Fruit fly (Drosophila melanogaster) whole organism, embryonic: ENCODE data around the gene Rpn10.

ENCODE experiments used
- Awh ChIP-seq: fragments of 200-800 bp; sonication (Bioruptor generic); IDR thresholded peaks from 2 replicates; pipeline ENCODE4, ENCODE4 v1.3.6; 2022; ENCODE audit warnings: missing biosample characterization, missing genetic modification characterization
- B-H2 ChIP-seq: fragments of 200-800 bp; sonication (Bioruptor generic); optimal IDR thresholded peaks from 2 replicates; lab custom pipeline; 2018; ENCODE audit warnings: missing biosample characterization, mild to moderate bottlenecking, missing genetic modification characterization
- Bteb2 ChIP-seq: fragments of 200-800 bp; sonication (Bioruptor generic); optimal IDR thresholded peaks from 2 replicates; lab custom pipeline; 2016; ENCODE audit warnings: missing biosample characterization, missing genetic modification characterization
- CG12659 ChIP-seq: fragments of 200-800 bp; sonication (Bioruptor generic); optimal IDR thresholded peaks from 3 replicates; lab custom pipeline; 2017; ENCODE audit warnings: mild to moderate bottlenecking, missing biosample characterization, missing genetic modification reagents, missing genetic modification characterization
- CG15696 ChIP-seq: fragments of 200-800 bp; sonication (Bioruptor generic); optimal IDR thresholded peaks from 2 replicates; lab custom pipeline; 2019; ENCODE audit warnings: missing biosample characterization, mild to moderate bottlenecking, missing genetic modification characterization, moderate library complexity
- CG1602 ChIP-seq: fragments of 200-800 bp; sonication (Bioruptor generic); optimal IDR thresholded peaks from 3 replicates; lab custom pipeline; 2016; ENCODE audit warnings: missing biosample characterization, missing genetic modification characterization
- CG32767 ChIP-seq: fragments of 200-800 bp; sonication (Bioruptor generic); IDR thresholded peaks from 2 replicates; pipeline ENCODE4 v1.3.6; 2022; ENCODE audit warnings: missing biosample characterization, missing genetic modification characterization
- CG33557 ChIP-seq: fragments of 200-800 bp; sonication (Bioruptor generic); optimal IDR thresholded peaks from 2 replicates; lab custom pipeline; 2019; ENCODE audit warnings: missing biosample characterization, mild to moderate bottlenecking, missing genetic modification characterization, moderate library complexity
- CG4707 ChIP-seq: fragments of 200-800 bp; sonication (Bioruptor generic); optimal IDR thresholded peaks from 2 replicates; lab custom pipeline; 2018; ENCODE audit warnings: missing biosample characterization, mild to moderate bottlenecking, missing genetic modification characterization, moderate library complexity
- CG4854 ChIP-seq: fragments of 200-800 bp; sonication (Bioruptor generic); optimal IDR thresholded peaks from 2 replicates; lab custom pipeline; 2016; ENCODE audit warnings: missing biosample characterization, missing genetic modification characterization, inconsistent platforms
- CG5245 ChIP-seq: fragments of 200-800 bp; sonication (Bioruptor generic); optimal IDR thresholded peaks from 3 replicates; lab custom pipeline; 2016; ENCODE audit warnings: missing biosample characterization, missing genetic modification characterization
- CG7556 ChIP-seq: fragments of 200-800 bp; sonication (Bioruptor generic); optimal IDR thresholded peaks from 2 replicates; lab custom pipeline; 2017; ENCODE audit warnings: missing biosample characterization, mild to moderate bottlenecking, missing genetic modification characterization
- Chrac-16 ChIP-seq: fragments of 200-800 bp; sonication (Bioruptor generic); optimal IDR thresholded peaks from 3 replicates; lab custom pipeline; 2016; ENCODE audit warnings: missing biosample characterization, missing genetic modification characterization
- Dbx ChIP-seq: fragments of 200-800 bp; sonication (Bioruptor generic); IDR thresholded peaks from 3 replicates; pipeline ENCODE4 v1.3.6; 2022; ENCODE audit warnings: missing biosample characterization, missing genetic modification characterization
- Dfd ChIP-seq, 2 experiments: fragments of >200 bp; optimal IDR thresholded peaks; 2 replicates each; lab custom pipeline; 2017; ENCODE audit warnings: missing biosample characterization in 2 of 2, missing genetic modification characterization in 2 of 2
- Doc3 ChIP-seq: fragments of 200-800 bp; sonication (Bioruptor generic); IDR thresholded peaks from 3 replicates; pipeline ENCODE4 v1.3.6; 2022; ENCODE audit warnings: missing biosample characterization, missing genetic modification characterization; ENCODE audit not compliant: partially characterized antibody
- Ets65A ChIP-seq: fragments of 200-800 bp; sonication (Bioruptor generic); peaks from one replicate; lab custom pipeline; 2016; ENCODE audit warnings: missing biosample characterization, missing genetic modification characterization
- Fer3 ChIP-seq: fragments of 200-800 bp; sonication (Bioruptor generic); optimal IDR thresholded peaks from 2 replicates; lab custom pipeline; 2018; ENCODE audit warnings: missing biosample characterization, mild to moderate bottlenecking, missing genetic modification characterization, moderate library complexity
- Kr ChIP-seq: fragments of 200-800 bp; sonication (Bioruptor generic); optimal IDR thresholded peaks from 2 replicates; lab custom pipeline; 2017; ENCODE audit warnings: missing biosample characterization, mild to moderate bottlenecking, missing genetic modification characterization
- MESR4 ChIP-seq: fragments of 200-800 bp; sonication (Bioruptor generic); optimal IDR thresholded peaks from 2 replicates; lab custom pipeline; 2018; ENCODE audit warnings: missing biosample characterization, mild to moderate bottlenecking, missing genetic modification characterization, moderate library complexity
- Myb ChIP-seq: fragments of 200-800 bp; sonication (Bioruptor generic); optimal IDR thresholded peaks from 2 replicates; lab custom pipeline; 2016; ENCODE audit warnings: missing biosample characterization, missing genetic modification characterization
- Nf-YA ChIP-seq: fragments of 200-800 bp; sonication (Bioruptor generic); IDR thresholded peaks from 2 replicates; pipeline ENCODE4 v1.3.6; 2022; ENCODE audit warnings: missing biosample characterization, missing genetic modification characterization
- Nf-YB ChIP-seq: fragments of 200-800 bp; sonication (Bioruptor generic); optimal IDR thresholded peaks from 3 replicates; lab custom pipeline; 2019; ENCODE audit warnings: missing biosample characterization, mild to moderate bottlenecking, missing genetic modification characterization, moderate library complexity
- PHDP ChIP-seq: fragments of 200-800 bp; sonication (Bioruptor generic); optimal IDR thresholded peaks from 3 replicates; lab custom pipeline; 2018; ENCODE audit warnings: missing biosample characterization, mild to moderate bottlenecking, missing genetic modification characterization, moderate library complexity
- Rfx ChIP-seq: fragments of 200-800 bp; sonication (Bioruptor generic); IDR thresholded peaks from 2 replicates; pipeline ENCODE4 v1.3.6; 2022; ENCODE audit warnings: missing biosample characterization, missing genetic modification characterization
- Sin3A ChIP-seq: fragments of >200 bp; optimal IDR thresholded peaks from 2 replicates; lab custom pipeline; 2018
- ase ChIP-seq: fragments of 200-800 bp; sonication (Bioruptor generic); IDR thresholded peaks from 3 replicates; pipeline ENCODE4 v1.3.6; 2022; ENCODE audit warnings: missing biosample characterization, missing genetic modification characterization
- ash1 ChIP-seq: fragments of 200-800 bp; sonication (Bioruptor generic); optimal IDR thresholded peaks from 2 replicates; lab custom pipeline; 2018; ENCODE audit warnings: missing biosample characterization, mild to moderate bottlenecking, missing genetic modification characterization
- ato ChIP-seq: fragments of 200-800 bp; sonication (Bioruptor generic); IDR thresholded peaks from 2 replicates; pipeline ENCODE4 v1.3.6; 2022; ENCODE audit warnings: missing biosample characterization, missing genetic modification characterization; ENCODE audit not compliant: partially characterized antibody
- chinmo ChIP-seq: fragments of 200-800 bp; sonication (Bioruptor generic); IDR thresholded peaks from 4 replicates; pipeline ENCODE4 v1.3.6; 2022; ENCODE audit warnings: missing biosample characterization, missing genetic modification characterization; ENCODE audit not compliant: partially characterized antibody
- ci ChIP-seq: fragments of 200-800 bp; sonication (Bioruptor generic); IDR thresholded peaks from 3 replicates; pipeline ENCODE4 v1.3.6; 2022; ENCODE audit warnings: missing biosample characterization, missing genetic modification characterization
- crp ChIP-seq, 2 experiments: fragments of 200-800 bp; sonication (Bioruptor generic); optimal IDR thresholded peaks; 2 replicates in 1 of 2; 3 replicates in 1 of 2; lab custom pipeline; 2017; ENCODE audit warnings: missing biosample characterization in 2 of 2, missing genetic modification characterization in 2 of 2, mild to moderate bottlenecking in 1 of 2, moderate library complexity in 1 of 2
- dan ChIP-seq: fragments of 200-800 bp; sonication (Bioruptor generic); IDR thresholded peaks from 2 replicates; pipeline ENCODE4 v1.3.6; 2022; ENCODE audit warnings: missing biosample characterization, missing genetic modification characterization
- dati ChIP-seq: fragments of 200-800 bp; sonication (Bioruptor generic); IDR thresholded peaks from 2 replicates; pipeline ENCODE4 v1.3.6; 2022; ENCODE audit warnings: missing biosample characterization, missing genetic modification characterization
- dimm ChIP-seq: fragments of 200-800 bp; sonication (Bioruptor generic); IDR thresholded peaks from 2 replicates; pipeline ENCODE4 v1.3.6; 2022; ENCODE audit warnings: missing biosample characterization, missing genetic modification characterization
- dysf ChIP-seq: fragments of 200-800 bp; sonication (Bioruptor generic); IDR thresholded peaks from 3 replicates; pipeline ENCODE4 v1.3.6; 2022; ENCODE audit warnings: missing biosample characterization, missing genetic modification characterization
- esg ChIP-seq: fragments of 200-800 bp; sonication (Bioruptor generic); conservative IDR thresholded peaks from 2 replicates; pipeline ENCODE4 v1.3.6; 2022; ENCODE audit warnings: missing biosample characterization, missing genetic modification characterization
- grn ChIP-seq: fragments of 200-800 bp; sonication (Bioruptor generic); optimal IDR thresholded peaks from 3 replicates; lab custom pipeline; 2017; ENCODE audit warnings: missing biosample characterization, missing genetic modification characterization
- her ChIP-seq: fragments of 200-800 bp; sonication (Bioruptor generic); optimal IDR thresholded peaks from 2 replicates; lab custom pipeline; 2016; ENCODE audit warnings: missing biosample characterization, missing genetic modification characterization
- ken ChIP-seq: fragments of 200-800 bp; sonication (Bioruptor generic); IDR thresholded peaks from 3 replicates; pipeline ENCODE4 v1.3.6; 2022; ENCODE audit warnings: missing biosample characterization, missing genetic modification characterization
- mld ChIP-seq: fragments of 200-800 bp; sonication (Bioruptor generic); IDR thresholded peaks from 3 replicates; pipeline ENCODE4 v1.3.6; 2022; ENCODE audit warnings: missing biosample characterization, missing genetic modification characterization; ENCODE audit not compliant: partially characterized antibody
- nerfin-2 ChIP-seq: fragments of 200-800 bp; sonication (Bioruptor generic); IDR thresholded peaks from 2 replicates; pipeline ENCODE4 v1.3.6; 2022; ENCODE audit warnings: missing biosample characterization, missing genetic modification characterization; ENCODE audit not compliant: partially characterized antibody
- org-1 ChIP-seq: fragments of 200-800 bp; sonication (Bioruptor generic); optimal IDR thresholded peaks from 2 replicates; lab custom pipeline; 2017; ENCODE audit warnings: missing biosample characterization, missing genetic modification characterization
- pum ChIP-seq: fragments of 200-800 bp; sonication (Bioruptor generic); optimal IDR thresholded peaks from 2 replicates; lab custom pipeline; 2016; ENCODE audit warnings: missing biosample characterization, missing genetic modification characterization
- rib ChIP-seq: fragments of 200-800 bp; sonication (Bioruptor generic); IDR thresholded peaks from 2 replicates; pipeline ENCODE4 v1.3.6; 2022; ENCODE audit warnings: missing biosample characterization, missing genetic modification characterization
- shn ChIP-seq: fragments of 200-800 bp; sonication (Bioruptor generic); optimal IDR thresholded peaks from 3 replicates; lab custom pipeline; 2016; ENCODE audit warnings: missing biosample characterization, missing genetic modification characterization
- slou ChIP-seq: fragments of 200-800 bp; sonication (Bioruptor generic); optimal IDR thresholded peaks from 3 replicates; lab custom pipeline; 2016; ENCODE audit warnings: missing biosample characterization, missing genetic modification characterization
- stwl ChIP-seq: fragments of 200-800 bp; sonication (Bioruptor generic); optimal IDR thresholded peaks from 3 replicates; lab custom pipeline; 2018; ENCODE audit warnings: missing biosample characterization, mild to moderate bottlenecking, missing genetic modification characterization, moderate library complexity
- tna ChIP-seq: fragments of 200-800 bp; sonication (Bioruptor generic); IDR thresholded peaks from 2 replicates; pipeline ENCODE4 v1.3.6; 2022; ENCODE audit warnings: missing biosample characterization, missing genetic modification characterization; ENCODE audit not compliant: partially characterized antibody
- ttk ChIP-seq: fragments of 200-800 bp; sonication (Bioruptor generic); IDR thresholded peaks from 2 replicates; pipeline ENCODE4 v2.1.2; 2022; ENCODE audit warnings: missing biosample characterization, missing genetic modification characterization
- twi ChIP-seq: fragments of 200-800 bp; optimal IDR thresholded peaks from 2 replicates; lab custom pipeline; 2019; ENCODE audit warnings: missing biosample characterization, mild to moderate bottlenecking, missing genetic modification characterization, moderate library complexity

Rpn10 gene

dm6 chr3L:21568848-21569372 is 32.1 kb downstream of the Rpn10 start, which contains the start of the genes CRIF and SMC5 (continued):
- TF ChIP-seq ttk (GFP tag; lab: Robert Waterston, UW) = 0 out of 2 replicates have a peak, but pooled peaks have one; percentile 42
- peak; percentile 50 for TF ChIP-seq pum
- peak; percentile 64 for TF ChIP-seq twi (tag; lab: Kevin White, UChicago)
- TF ChIP-seq stwl (tag; lab: Kevin White, UChicago) = no peak
- TF ChIP-seq shn = peak; percentile 62
- no peak for TF ChIP-seq Nf-YA (GFP tag; lab: Robert Waterston, UW)
- TF ChIP-seq CG33557 (GFP tag; lab: Kevin White, UChicago) = peak; percentile 61
- peak; percentile 71 for TF ChIP-seq Rfx (GFP tag; lab: Robert Waterston, UW)
- peak; percentile 48 for TF ChIP-seq esg (GFP tag; lab: Robert Waterston, UW)
- no peak for TF ChIP-seq dati (GFP tag; lab: Robert Waterston, UW)
- peak; percentile 73 for TF ChIP-seq Bteb2 (GFP tag; lab: Kevin White, UChicago)
- TF ChIP-seq Fer3 = peak; percentile 46
- TF ChIP-seq CG15696 = peak; percentile 67
- TF ChIP-seq chinmo (GFP tag; lab: Robert Waterston, UW) = no peak
- TF ChIP-seq ase (GFP tag; lab: Robert Waterston, UW) = no peak
- peak; percentile 40; the same call in 1 of the 3 replicates for TF ChIP-seq ken (GFP tag; lab: Robert Waterston, UW)
- TF ChIP-seq rib = no peak
- TF ChIP-seq crp (GFP tag; optimal IDR thresholded peaks at IDR 0.05; lab: Kevin White, UChicago) = peak in 1 of 2 experiments; percentile 5
- no peak for TF ChIP-seq CG7556 (GFP tag; lab: Kevin White, UChicago)
- TF ChIP-seq Doc3 (GFP tag; lab: Robert Waterston, UW) = no peak
- no peak for TF ChIP-seq grn (GFP tag; lab: Kevin White, UChicago)
- peak; percentile 43 for TF ChIP-seq her (GFP tag; lab: Kevin White, UChicago)
- TF ChIP-seq nerfin-2 (GFP tag; lab: Robert Waterston, UW) = no peak
- peak; percentile 76 for TF ChIP-seq B-H2 (GFP tag; lab: Kevin White, UChicago)
- no peak for TF ChIP-seq ash1 (GFP tag; lab: Kevin White, UChicago)
- no peak for TF ChIP-seq mld (GFP tag; lab: Robert Waterston, UW)
- no peak for TF ChIP-seq tna
- TF ChIP-seq CG4707 (GFP tag; lab: Kevin White, UChicago) = no peak
- TF ChIP-seq Chrac-16 (GFP tag; lab: Kevin White, UChicago) = peak; percentile 68
- no peak for TF ChIP-seq PHDP (tag; lab: Kevin White, UChicago)
- TF ChIP-seq ci (GFP tag; lab: Robert Waterston, UW) = no peak
- peak; percentile 79 for TF ChIP-seq CG12659 (GFP tag; lab: Kevin White, UChicago)
- TF ChIP-seq Dfd (GFP tag; optimal IDR thresholded peaks at IDR 0.05; lab: Kevin White, UChicago) = no peak
- no peak for TF ChIP-seq org-1 (GFP tag; lab: Kevin White, UChicago)
- TF ChIP-seq Sin3A (lab: Kevin White, UChicago) = peak; percentile 35
- peak; percentile 24 for TF ChIP-seq Nf-YB
- no peak for TF ChIP-seq CG5245 (GFP tag; lab: Kevin White, UChicago)
- TF ChIP-seq Myb = peak; percentile 43
- no peak for TF ChIP-seq ato (GFP tag; lab: Robert Waterston, UW)
- no peak for TF ChIP-seq dimm (GFP tag; lab: Robert Waterston, UW)
- peak; percentile 30 for TF ChIP-seq slou (GFP tag; lab: Kevin White, UChicago)
- TF ChIP-seq dysf (GFP tag; lab: Robert Waterston, UW) = peak; percentile 52; the same call in 1 of the 3 replicates
- no peak for TF ChIP-seq MESR4
- peak; percentile 72 for TF ChIP-seq Kr (GFP tag; lab: Kevin White, UChicago)
- no peak for TF ChIP-seq dan (GFP tag; lab: Robert Waterston, UW)
- no peak for TF ChIP-seq Ets65A
- no peak; the same call in 1 of the 2 replicates for TF ChIP-seq Awh
- 0 out of 3 replicates have a peak, but pooled peaks have one; percentile 45 for TF ChIP-seq Dbx (GFP tag; lab: Robert Waterston, UW)
- no peak; the same call in 1 of the 2 replicates for TF ChIP-seq CG32767 (GFP tag; lab: Robert Waterston, UW)
- TF ChIP-seq CG1602 (GFP tag; lab: Kevin White, UChicago) = peak; percentile 61
- peak; percentile 34 for TF ChIP-seq CG4854
